Worm (Caenorhabditis elegans) whole organism, L4 larva: ENCODE measurements around the gene Y37A1B.7.

Experiments
- F49E8.2 ChIP-seq: sonication (generic microtip); optimal IDR thresholded peaks from 2 replicates; lab custom pipeline; 2016; ENCODE audit warnings: missing compliant biosample characterization, mild to moderate bottlenecking, missing genetic modification characterization, borderline replicate concordance
- R02D3.7 ChIP-seq: fragments of 150-350 bp; sonication (generic microtip); optimal IDR thresholded peaks from 3 replicates; lab custom pipeline; 2014; ENCODE audit warnings: missing biosample characterization, missing genetic modification characterization
- T20F7.1 ChIP-seq: fragments of 200-800 bp; sonication (Bioruptor generic); optimal IDR thresholded peaks from 2 replicates; lab custom pipeline; 2018; ENCODE audit warnings: mild to moderate bottlenecking, missing genetic modification characterization, missing compliant biosample characterization
- T26A8.4 ChIP-seq: fragments of 200-800 bp; sonication (Bioruptor generic); IDR thresholded peaks from 2 replicates; pipeline ENCODE4 v1.3.6; 2022; ENCODE audit warnings: missing genetic modification characterization, missing compliant biosample characterization
- Y105C5A.15 ChIP-seq: fragments of 200-800 bp; sonication (Bioruptor generic); IDR thresholded peaks from 2 replicates; pipeline ENCODE4 v1.3.6; 2022; ENCODE audit warnings: missing genetic modification characterization, missing compliant biosample characterization
- ZK337.2 ChIP-seq: fragments of 200-800 bp; sonication (Bioruptor generic); IDR thresholded peaks from 2 replicates; pipeline ENCODE4 v1.3.6; 2022; ENCODE audit warnings: missing genetic modification reagents, missing genetic modification characterization, missing compliant biosample characterization
- ZK546.5 ChIP-seq, 2 experiments: sonication (generic microtip); optimal IDR thresholded peaks; 2 replicates each; lab custom pipeline; 2017; ENCODE audit warnings: missing biosample characterization in 2 of 2, missing genetic modification characterization in 2 of 2
- aha-1 ChIP-seq: fragments of 150-350 bp; peaks from one replicate; lab custom pipeline; 2014; ENCODE audit warnings: missing biosample characterization, missing genetic modification characterization
- aly-2 ChIP-seq: sonication (generic microtip); optimal IDR thresholded peaks from 2 replicates; lab custom pipeline; 2018; ENCODE audit warnings: missing biosample characterization, missing genetic modification characterization
- arid-1 ChIP-seq: fragments of 200-800 bp; sonication (Bioruptor generic); conservative IDR thresholded peaks from 2 replicates; pipeline ENCODE4 v1.3.6; 2022; ENCODE audit warnings: missing genetic modification reagents, missing genetic modification characterization, missing compliant biosample characterization
- attf-4 ChIP-seq: sonication (generic microtip); optimal IDR thresholded peaks from 3 replicates; lab custom pipeline; 2017; ENCODE audit warnings: missing biosample characterization, missing genetic modification characterization
- ceh-28 ChIP-seq: fragments of 150-350 bp; optimal IDR thresholded peaks from 2 replicates; lab custom pipeline; 2014; ENCODE audit warnings: missing biosample characterization, missing genetic modification reagents, missing genetic modification characterization
- cey-2 ChIP-seq: sonication (generic microtip); optimal IDR thresholded peaks from 3 replicates; lab custom pipeline; 2017; ENCODE audit warnings: missing genetic modification characterization, mild to moderate bottlenecking, missing compliant biosample characterization, antibody characterized with exemption, borderline replicate concordance; ENCODE audit not compliant: insufficient read depth
- daf-16 ChIP-seq, 3 experiments: sonication (generic microtip); optimal IDR thresholded peaks; 2 replicates each; lab custom pipeline; 2016 to 2017; ENCODE audit warnings: missing genetic modification characterization in 3 of 3, missing genetic modification reagents in 3 of 3, mild to moderate bottlenecking in 2 of 3, missing compliant biosample characterization in 2 of 3, missing biosample characterization in 1 of 3, moderate library complexity in 1 of 3
- daf-19 ChIP-seq: fragments of 200-800 bp; sonication (Bioruptor generic); conservative IDR thresholded peaks from 2 replicates; pipeline ENCODE4 v1.3.6; 2022; ENCODE audit warnings: missing genetic modification characterization, missing compliant biosample characterization
- daf-8 ChIP-seq: fragments of 200-800 bp; sonication (Bioruptor generic); IDR thresholded peaks from 2 replicates; pipeline ENCODE4 v1.3.6; 2022; ENCODE audit warnings: missing genetic modification characterization, missing compliant biosample characterization
- dmd-8 ChIP-seq: fragments of 200-800 bp; sonication (Bioruptor generic); IDR thresholded peaks from 2 replicates; pipeline ENCODE4 v1.3.6; 2022; ENCODE audit warnings: missing genetic modification characterization, missing compliant biosample characterization
- dpl-1 ChIP-seq: fragments of 150-350 bp; optimal IDR thresholded peaks from 2 replicates; lab custom pipeline; 2014; ENCODE audit warnings: missing biosample characterization, missing genetic modification reagents, missing genetic modification characterization
- dve-1 ChIP-seq: sonication (generic microtip); optimal IDR thresholded peaks from 2 replicates; lab custom pipeline; 2017; ENCODE audit warnings: antibody characterized with exemption, mild to moderate bottlenecking, missing genetic modification characterization, missing compliant biosample characterization; ENCODE audit not compliant: insufficient read depth
- fkh-10 ChIP-seq: fragments of 150-350 bp; optimal IDR thresholded peaks from 2 replicates; lab custom pipeline; 2014; ENCODE audit warnings: missing biosample characterization, missing genetic modification reagents, missing genetic modification characterization
- gei-8 ChIP-seq: fragments of 200-800 bp; sonication (Bioruptor generic); optimal IDR thresholded peaks from 2 replicates; lab custom pipeline; 2018; ENCODE audit warnings: mild to moderate bottlenecking, missing genetic modification characterization, missing compliant biosample characterization
- hif-1 ChIP-seq, 2 experiments: sonication (generic microtip); optimal IDR thresholded peaks; 2 replicates each; lab custom pipeline; 2016 to 2017; ENCODE audit warnings: missing compliant biosample characterization in 2 of 2, missing genetic modification characterization in 2 of 2, missing genetic modification reagents in 2 of 2, missing genotype in 2 of 2, mild to moderate bottlenecking in 1 of 2
- jun-1 ChIP-seq: fragments of 150-350 bp; optimal IDR thresholded peaks from 2 replicates; lab custom pipeline; 2014; ENCODE audit warnings: missing biosample characterization, missing genetic modification reagents, missing genetic modification characterization
- lin-1 ChIP-seq: fragments of 200-800 bp; sonication (Bioruptor generic); IDR thresholded peaks from 2 replicates; pipeline ENCODE4 v1.3.6; 2022; ENCODE audit warnings: missing genetic modification reagents, missing genetic modification characterization, missing compliant biosample characterization
- lin-13 ChIP-seq: fragments of 150-350 bp; optimal IDR thresholded peaks from 2 replicates; lab custom pipeline; 2014; ENCODE audit warnings: missing biosample characterization, missing genetic modification reagents, missing genetic modification characterization
- lin-15B ChIP-seq: fragments of 150-350 bp; sonication (generic microtip); optimal IDR thresholded peaks from 3 replicates; lab custom pipeline; 2014; ENCODE audit warnings: missing biosample characterization, missing genetic modification characterization
- lin-39 ChIP-seq: fragments of 150-350 bp; optimal IDR thresholded peaks from 2 replicates; lab custom pipeline; 2014; ENCODE audit warnings: missing biosample characterization, missing genetic modification reagents, missing genetic modification characterization
- lir-3 ChIP-seq: sonication (generic microtip); optimal IDR thresholded peaks from 2 replicates; lab custom pipeline; 2016; ENCODE audit warnings: mild to moderate bottlenecking, missing genetic modification characterization, missing compliant biosample characterization
- madf-5 ChIP-seq, 2 experiments: fragments of 200-800 bp; sonication (Bioruptor generic); IDR thresholded peaks; 2 replicates each; pipeline ENCODE4 v1.3.6; 2022; ENCODE audit warnings: missing compliant biosample characterization in 2 of 2, missing genetic modification characterization in 2 of 2
- mes-2 ChIP-seq: sonication (generic microtip); optimal IDR thresholded peaks from 2 replicates; lab custom pipeline; 2016; ENCODE audit warnings: missing genotype, mild to moderate bottlenecking, missing genetic modification characterization, missing compliant biosample characterization; ENCODE audit not compliant: poor library complexity, severe bottlenecking
- mxl-3 ChIP-seq: fragments of 200-800 bp; sonication (Bioruptor generic); optimal IDR thresholded peaks from 2 replicates; lab custom pipeline; 2018; ENCODE audit warnings: mild to moderate bottlenecking, missing genetic modification characterization, missing compliant biosample characterization
- nhr-41 ChIP-seq: fragments of 200-800 bp; sonication (Bioruptor generic); IDR thresholded peaks from 2 replicates; pipeline ENCODE4 v1.3.6; 2022; ENCODE audit warnings: missing genetic modification reagents, missing genetic modification characterization, missing compliant biosample characterization
- nhr-42 ChIP-seq: fragments of 200-800 bp; sonication (Bioruptor generic); IDR thresholded peaks from 2 replicates; pipeline ENCODE4 v1.3.6; 2022; ENCODE audit warnings: missing genetic modification characterization, missing compliant biosample characterization
- nhr-76 ChIP-seq: fragments of 150-350 bp; optimal IDR thresholded peaks from 2 replicates; lab custom pipeline; 2014; ENCODE audit warnings: missing biosample characterization, missing genetic modification characterization
- pha-4 ChIP-seq, 2 experiments: fragments of 150-350 bp in 1 of 2; fragments of 200-800 bp in 1 of 2; sonication (Bioruptor generic) in 1 of 2; IDR thresholded peaks in 1 of 2; optimal IDR thresholded peaks in 1 of 2; 2 replicates each; pipeline versions ENCODE4 v1.3.6 to Lab custom; 2014 to 2022; ENCODE audit warnings: missing genetic modification characterization in 2 of 2, missing genetic modification reagents in 2 of 2, missing biosample characterization in 1 of 2, missing compliant biosample characterization in 1 of 2
- saeg-2 ChIP-seq: fragments of 200-800 bp; sonication (Bioruptor generic); IDR thresholded peaks from 2 replicates; pipeline ENCODE4 v1.3.6; 2022; ENCODE audit warnings: missing genetic modification reagents, missing genetic modification characterization, missing compliant biosample characterization
- sdz-12 ChIP-seq: fragments of 200-800 bp; sonication (Bioruptor generic); optimal IDR thresholded peaks from 2 replicates; lab custom pipeline; 2018; ENCODE audit warnings: mild to moderate bottlenecking, missing genetic modification characterization, missing compliant biosample characterization
- snpc-1.2 ChIP-seq: fragments of 200-800 bp; sonication (Bioruptor generic); IDR thresholded peaks from 2 replicates; pipeline ENCODE4 v1.3.6; 2022; ENCODE audit warnings: missing genetic modification reagents, missing genetic modification characterization, missing compliant biosample characterization
- snpc-4 ChIP-seq: fragments of 150-350 bp; optimal IDR thresholded peaks from 2 replicates; lab custom pipeline; 2014; ENCODE audit warnings: missing biosample characterization, missing genetic modification characterization
- spr-3 ChIP-seq: fragments of 200-800 bp; sonication (Bioruptor generic); optimal IDR thresholded peaks from 2 replicates; lab custom pipeline; 2018; ENCODE audit warnings: mild to moderate bottlenecking, missing genetic modification characterization, missing compliant biosample characterization
- tra-1 ChIP-seq: fragments of 200-800 bp; sonication (Bioruptor generic); IDR thresholded peaks from 2 replicates; pipeline ENCODE4 v1.3.6; 2022; ENCODE audit warnings: missing genetic modification reagents, missing genetic modification characterization, missing compliant biosample characterization
- unc-130 ChIP-seq: sonication (generic microtip); optimal IDR thresholded peaks from 2 replicates; lab custom pipeline; 2016; ENCODE audit warnings: missing genetic modification reagents, missing genetic modification characterization, missing compliant biosample characterization
- unc-39 ChIP-seq: sonication (generic microtip); optimal IDR thresholded peaks from 2 replicates; lab custom pipeline; 2017; ENCODE audit warnings: missing biosample characterization, missing genetic modification characterization
- unc-62 ChIP-seq, 3 experiments: fragments of 150-350 bp in 1 of 3; sonication (generic microtip); optimal IDR thresholded peaks in 2 of 3; peaks in 1 of 3; 1 replicate in 1 of 3; 2 replicates in 2 of 3; lab custom pipeline; 2014 to 2017; ENCODE audit warnings: missing biosample characterization in 3 of 3, missing genetic modification characterization in 3 of 3, missing genetic modification reagents in 3 of 3, missing genotype in 1 of 3
- vab-7 ChIP-seq: fragments of 200-800 bp; sonication (Bioruptor generic); IDR thresholded peaks from 2 replicates; pipeline ENCODE4 v1.3.6; 2022; ENCODE audit warnings: missing genetic modification reagents, missing genetic modification characterization, missing compliant biosample characterization
- zag-1 ChIP-seq: fragments of 150-350 bp; optimal IDR thresholded peaks from 2 replicates; lab custom pipeline; 2014; ENCODE audit warnings: missing biosample characterization, missing genetic modification characterization
- zfp-2 ChIP-seq: sonication (generic microtip); optimal IDR thresholded peaks from 2 replicates; lab custom pipeline; 2016; ENCODE audit warnings: mild to moderate bottlenecking, missing genetic modification characterization, missing compliant biosample characterization
- zfp-3 ChIP-seq: fragments of 200-800 bp; sonication (Bioruptor generic); conservative IDR thresholded peaks from 2 replicates; pipeline ENCODE4 v1.3.6; 2022; ENCODE audit warnings: missing genetic modification reagents, missing genetic modification characterization, missing compliant biosample characterization
- zip-2 ChIP-seq: fragments of 150-350 bp; optimal IDR thresholded peaks from 2 replicates; lab custom pipeline; 2014; ENCODE audit warnings: missing biosample characterization, missing genetic modification characterization
- ztf-11 ChIP-seq: fragments of 150-350 bp; optimal IDR thresholded peaks from 2 replicates; lab custom pipeline; 2014; ENCODE audit warnings: missing biosample characterization, missing genetic modification characterization

Y37A1B.7 gene

ce11 chrIV:14070992-14071289 lies 27.4 kb upstream of the Y37A1B.7 start (continued):
- TF ChIP-seq daf-16 (GFP tag; optimal IDR thresholded peaks at IDR 0.05; lab: Kevin White, UChicago), result peak in 1 of 2 experiments; percentile 23
- TF ChIP-seq daf-16 (tag; optimal IDR thresholded peaks at IDR 0.05; lab: Kevin White, UChicago), result peak; percentile 61
- TF ChIP-seq jun-1 (tag; lab: Kevin White, UChicago), result peak; percentile 53
- peak; percentile 98 for TF ChIP-seq aha-1 (tag; lab: Kevin White, UChicago)
- TF ChIP-seq dpl-1 (GFP tag; lab: Kevin White, UChicago), result peak; percentile 76
- TF ChIP-seq fkh-10 (GFP tag; lab: Kevin White, UChicago), result peak; percentile 44
- TF ChIP-seq attf-4, result no peak
- peak; percentile 30 for TF ChIP-seq mxl-3 (GFP tag; lab: Kevin White, UChicago)
- peak; percentile 72 for TF ChIP-seq F49E8.2
- no peak for TF ChIP-seq T20F7.1
- TF ChIP-seq gei-8, result no peak
- TF ChIP-seq nhr-41 (GFP tag; lab: Robert Waterston, UW), result no peak
- TF ChIP-seq R02D3.7 (tag; lab: Kevin White, UChicago), result no peak
- no peak for TF ChIP-seq unc-39 (tag; lab: Kevin White, UChicago)
- no peak for TF ChIP-seq snpc-4 (tag; lab: Kevin White, UChicago)
- peak; percentile 22 for TF ChIP-seq zag-1
- TF ChIP-seq dmd-8 (GFP tag; lab: Robert Waterston, UW), result no peak
- no peak for TF ChIP-seq cey-2 (tag; lab: Kevin White, UChicago)
- TF ChIP-seq lin-13 (GFP tag; lab: Kevin White, UChicago), result peak; percentile 76
- no peak for TF ChIP-seq Y105C5A.15
- peak in 1 of 2 experiments; percentile 99 for TF ChIP-seq unc-62 (GFP tag; optimal IDR thresholded peaks at IDR 0.05 in 1 of 2; lab: Kevin White, UChicago)
- no peak for TF ChIP-seq unc-62 (tag; optimal IDR thresholded peaks at IDR 0.05; lab: Kevin White, UChicago)
- TF ChIP-seq madf-5 (GFP tag; IDR thresholded peaks at IDR 0.05; lab: Robert Waterston, UW), result no peak
- TF ChIP-seq mes-2, result peak; percentile 84
- no peak for TF ChIP-seq nhr-76 (tag; lab: Kevin White, UChicago)
- TF ChIP-seq zfp-2 (tag; lab: Kevin White, UChicago), result no peak
- TF ChIP-seq daf-8, result no peak
- TF ChIP-seq dve-1 (tag; lab: Kevin White, UChicago), result peak; percentile 81
- no peak for TF ChIP-seq ZK337.2
- TF ChIP-seq tra-1 (GFP tag; lab: Robert Waterston, UW), result no peak
- no peak for TF ChIP-seq aly-2 (tag; lab: Kevin White, UChicago)
- peak in 1 of 2 experiments; percentile 57 for TF ChIP-seq ZK546.5 (tag; optimal IDR thresholded peaks at IDR 0.05; lab: Kevin White, UChicago)
- TF ChIP-seq daf-19 (GFP tag; lab: Robert Waterston, UW), result no peak
- TF ChIP-seq sdz-12 (GFP tag; lab: Kevin White, UChicago), result no peak
- no peak for TF ChIP-seq lin-39 (tag; lab: Kevin White, UChicago)
- TF ChIP-seq lin-15B (tag; lab: Kevin White, UChicago), result peak; percentile 69
- TF ChIP-seq snpc-1.2, result peak; percentile 96
- TF ChIP-seq vab-7, result 0 out of 2 replicates have a peak, but pooled peaks have one; percentile 3
- TF ChIP-seq ztf-11 (tag; lab: Kevin White, UChicago), result no peak
- no peak for TF ChIP-seq ceh-28 (tag; lab: Kevin White, UChicago)
- peak; percentile 79 for TF ChIP-seq unc-130 (GFP tag; lab: Kevin White, UChicago)
- TF ChIP-seq lin-1 (GFP tag; lab: Robert Waterston, UW), result no peak
- no peak for TF ChIP-seq spr-3 (GFP tag; lab: Kevin White, UChicago)
- TF ChIP-seq nhr-42 (GFP tag; lab: Robert Waterston, UW), result no peak
- no peak for TF ChIP-seq lir-3
- no peak for TF ChIP-seq zip-2 (tag; lab: Kevin White, UChicago)
- peak in 1 of 2 experiments; percentile 65 for TF ChIP-seq hif-1 (tag; optimal IDR thresholded peaks at IDR 0.05; lab: Kevin White, UChicago)
- TF ChIP-seq arid-1 (GFP tag; lab: Robert Waterston, UW), result 0 out of 2 replicates have a peak, but pooled peaks have one; percentile 26
- TF ChIP-seq zfp-3 (GFP tag; lab: Robert Waterston, UW), result no peak
- 0 out of 2 replicates have a peak, but pooled peaks have one; percentile 27 for TF ChIP-seq T26A8.4
- no peak for TF ChIP-seq saeg-2
- TF ChIP-seq pha-4 (GFP tag; IDR thresholded peaks at IDR 0.05; lab: Robert Waterston, UW), result peak; percentile 49; the same call in 1 of the 2 replicates
- TF ChIP-seq pha-4 (tag; optimal IDR thresholded peaks at IDR 0.05; lab: Kevin White, UChicago), result no peak
